Fruit fly (Drosophila melanogaster) whole organism, embryonic: Measurements from ENCODE around the gene gukh.
A peak's percentile ranks its signal among the peaks of the same experiment; 100 is the strongest.

Source experiments
- Abd-B ChIP-seq: fragments of 200-800 bp; sonication (Bioruptor generic); optimal IDR thresholded peaks from 2 replicates; lab custom pipeline; 2018; ENCODE audit warnings: missing biosample characterization, mild to moderate bottlenecking, missing genetic modification characterization, moderate library complexity
- Bdp1 ChIP-seq: fragments of 200-800 bp; sonication (Bioruptor generic); optimal IDR thresholded peaks from 3 replicates; lab custom pipeline; 2016; ENCODE audit warnings: missing biosample characterization, missing genetic modification characterization
- Blimp-1 ChIP-seq: fragments of 200-800 bp; sonication (Bioruptor generic); optimal IDR thresholded peaks from 3 replicates; lab custom pipeline; 2018; ENCODE audit warnings: missing biosample characterization, missing genetic modification characterization, mild to moderate bottlenecking, moderate library complexity, missing genetic modification reagents
- CG10147 ChIP-seq: fragments of 200-800 bp; sonication (Bioruptor generic); optimal IDR thresholded peaks from 2 replicates; lab custom pipeline; 2019; ENCODE audit warnings: missing biosample characterization, mild to moderate bottlenecking, missing genetic modification characterization, moderate library complexity
- CG10267 ChIP-seq: fragments of 200-800 bp; sonication (Bioruptor generic); optimal IDR thresholded peaks from 2 replicates; lab custom pipeline; 2018; ENCODE audit warnings: missing biosample characterization, mild to moderate bottlenecking, missing genetic modification characterization, moderate library complexity
- CG10321 ChIP-seq: fragments of 200-800 bp; sonication (Bioruptor generic); IDR thresholded peaks from 2 replicates; pipeline ENCODE4 v1.3.6; 2022; ENCODE audit warnings: missing biosample characterization, missing genetic modification characterization
- CG10366 ChIP-seq: fragments of 200-800 bp; sonication (Bioruptor generic); IDR thresholded peaks from 2 replicates; pipeline ENCODE4 v1.3.6; 2022; ENCODE audit warnings: missing biosample characterization, missing genetic modification characterization
- CG11093 ChIP-seq: fragments of 200-800 bp; sonication (Bioruptor generic); IDR thresholded peaks from 3 replicates; pipeline ENCODE4 v1.3.6; 2022; ENCODE audit warnings: missing biosample characterization, missing genetic modification characterization
- CG1233 ChIP-seq: fragments of 200-800 bp; sonication (Bioruptor generic); optimal IDR thresholded peaks from 4 replicates; lab custom pipeline; 2018; ENCODE audit warnings: missing biosample characterization, mild to moderate bottlenecking, missing genetic modification characterization
- CG12659 ChIP-seq: fragments of 200-800 bp; sonication (Bioruptor generic); optimal IDR thresholded peaks from 3 replicates; lab custom pipeline; 2017; ENCODE audit warnings: mild to moderate bottlenecking, missing biosample characterization, missing genetic modification reagents, missing genetic modification characterization
- CG15011 ChIP-seq: fragments of 200-800 bp; sonication (Bioruptor generic); optimal IDR thresholded peaks from 3 replicates; lab custom pipeline; 2018; ENCODE audit warnings: missing biosample characterization, mild to moderate bottlenecking, missing genetic modification characterization
- CG15269 ChIP-seq: fragments of 200-800 bp; sonication (Bioruptor generic); optimal IDR thresholded peaks from 2 replicates; lab custom pipeline; 2018; ENCODE audit warnings: missing biosample characterization, mild to moderate bottlenecking, missing genetic modification characterization, moderate library complexity
- CG15601 ChIP-seq: fragments of 200-800 bp; sonication (Bioruptor generic); optimal IDR thresholded peaks from 3 replicates; lab custom pipeline; 2019; ENCODE audit warnings: missing biosample characterization, mild to moderate bottlenecking, missing genetic modification characterization, moderate library complexity
- CG1603 ChIP-seq: fragments of 200-800 bp; sonication (Bioruptor generic); optimal IDR thresholded peaks from 2 replicates; lab custom pipeline; 2019; ENCODE audit warnings: missing biosample characterization, mild to moderate bottlenecking, missing genetic modification characterization, moderate library complexity
- CG16813 ChIP-seq: fragments of 200-800 bp; sonication (Bioruptor generic); IDR thresholded peaks from 3 replicates; pipeline ENCODE4 v1.3.6; 2022; ENCODE audit warnings: missing biosample characterization, missing genetic modification characterization; ENCODE audit not compliant: partially characterized antibody
- CG17568 ChIP-seq: fragments of 200-800 bp; sonication (Bioruptor generic); optimal IDR thresholded peaks from 2 replicates; lab custom pipeline; 2018; ENCODE audit warnings: missing biosample characterization, mild to moderate bottlenecking, missing genetic modification characterization, moderate library complexity
- CG3163 ChIP-seq: fragments of 200-800 bp; sonication (Bioruptor generic); optimal IDR thresholded peaks from 3 replicates; lab custom pipeline; 2016; ENCODE audit warnings: missing biosample characterization, missing genetic modification characterization
- CG32532 ChIP-seq: fragments of 200-800 bp; sonication (Bioruptor generic); IDR thresholded peaks from 2 replicates; pipeline ENCODE4 v1.3.6; 2022; ENCODE audit warnings: missing biosample characterization, missing genetic modification characterization
- CG4730 ChIP-seq: fragments of 200-800 bp; sonication (Bioruptor generic); IDR thresholded peaks from 2 replicates; pipeline ENCODE4 v1.3.6; 2022; ENCODE audit warnings: missing biosample characterization, missing genetic modification characterization
- CG7928 ChIP-seq: fragments of 200-800 bp; sonication (Bioruptor generic); optimal IDR thresholded peaks from 2 replicates; lab custom pipeline; 2017; ENCODE audit warnings: missing biosample characterization, mild to moderate bottlenecking, missing genetic modification characterization
- CG8924 ChIP-seq: fragments of 200-800 bp; optimal IDR thresholded peaks from 3 replicates; lab custom pipeline; 2019; ENCODE audit warnings: missing biosample characterization, mild to moderate bottlenecking, missing genetic modification characterization, moderate library complexity
- Dbx ChIP-seq: fragments of 200-800 bp; sonication (Bioruptor generic); IDR thresholded peaks from 3 replicates; pipeline ENCODE4 v1.3.6; 2022; ENCODE audit warnings: missing biosample characterization, missing genetic modification characterization
- Fer1 ChIP-seq: fragments of 200-800 bp; sonication (Bioruptor generic); optimal IDR thresholded peaks from 2 replicates; lab custom pipeline; 2017; ENCODE audit warnings: missing biosample characterization, mild to moderate bottlenecking, missing genetic modification characterization
- GATAe ChIP-seq: fragments of 200-800 bp; sonication (Bioruptor generic); conservative IDR thresholded peaks from 2 replicates; pipeline ENCODE4 v1.3.6; 2022; ENCODE audit warnings: missing biosample characterization, missing genetic modification characterization
- Lim3 ChIP-seq: fragments of 200-800 bp; sonication (Bioruptor generic); IDR thresholded peaks from 2 replicates; pipeline ENCODE4 v1.3.6; 2022; ENCODE audit warnings: missing biosample characterization, missing genetic modification characterization
- MBD-R2 ChIP-seq: fragments of 200-800 bp; sonication (Bioruptor generic); IDR thresholded peaks from 2 replicates; pipeline ENCODE4 v1.3.6; 2022; ENCODE audit warnings: missing biosample characterization, missing genetic modification characterization
- Med ChIP-seq: fragments of 200-800 bp; sonication (Bioruptor generic); peaks from one replicate; lab custom pipeline; 2016; ENCODE audit warnings: missing biosample characterization, missing genetic modification characterization, mild to moderate bottlenecking, inconsistent platforms, moderate library complexity
- Mes4 ChIP-seq: fragments of 200-800 bp; sonication (Bioruptor generic); optimal IDR thresholded peaks from 2 replicates; lab custom pipeline; 2016; ENCODE audit warnings: missing biosample characterization, missing genetic modification characterization
- NFAT ChIP-seq: fragments of 200-800 bp; sonication (Bioruptor generic); IDR thresholded peaks from 2 replicates; pipeline ENCODE4 v1.3.6; 2022; ENCODE audit warnings: missing biosample characterization, missing genetic modification characterization
- Side ChIP-seq: fragments of 200-800 bp; sonication (Bioruptor generic); optimal IDR thresholded peaks from 2 replicates; lab custom pipeline; 2016; ENCODE audit warnings: missing biosample characterization, missing genetic modification characterization
- Vsx1 ChIP-seq: fragments of 200-800 bp; sonication (Bioruptor generic); optimal IDR thresholded peaks from 2 replicates; lab custom pipeline; 2017; ENCODE audit warnings: missing biosample characterization, mild to moderate bottlenecking, missing genetic modification characterization, missing genetic modification reagents
- ab ChIP-seq: fragments of 200-800 bp; sonication (Bioruptor generic); optimal IDR thresholded peaks from 2 replicates; lab custom pipeline; 2016; ENCODE audit warnings: missing biosample characterization, missing genetic modification characterization
- abd-A ChIP-seq: fragments of 200-800 bp; sonication (Bioruptor generic); optimal IDR thresholded peaks from 3 replicates; lab custom pipeline; 2019; ENCODE audit warnings: missing biosample characterization, mild to moderate bottlenecking, missing genetic modification characterization, moderate library complexity
- ash1 ChIP-seq: fragments of 200-800 bp; sonication (Bioruptor generic); optimal IDR thresholded peaks from 2 replicates; lab custom pipeline; 2018; ENCODE audit warnings: missing biosample characterization, mild to moderate bottlenecking, missing genetic modification characterization
- bigmax ChIP-seq: fragments of 200-800 bp; sonication (Bioruptor generic); optimal IDR thresholded peaks from 2 replicates; lab custom pipeline; 2018; ENCODE audit warnings: missing biosample characterization, mild to moderate bottlenecking, missing genetic modification characterization
- cwo ChIP-seq: fragments of 200-800 bp; sonication (Bioruptor generic); optimal IDR thresholded peaks from 3 replicates; lab custom pipeline; 2017; ENCODE audit warnings: missing biosample characterization, missing genetic modification characterization, mild to moderate bottlenecking, moderate library complexity, missing genetic modification reagents
- nom ChIP-seq: fragments of 200-800 bp; sonication (Bioruptor generic); optimal IDR thresholded peaks from 2 replicates; lab custom pipeline; 2017; ENCODE audit warnings: missing biosample characterization, missing genetic modification characterization, mild to moderate bottlenecking, moderate library complexity, missing genetic modification reagents
- pfk ChIP-seq: fragments of 200-800 bp; sonication (Bioruptor generic); optimal IDR thresholded peaks from 2 replicates; lab custom pipeline; 2018; ENCODE audit warnings: missing biosample characterization, mild to moderate bottlenecking, missing genetic modification characterization, moderate library complexity
- rib ChIP-seq: fragments of 200-800 bp; sonication (Bioruptor generic); IDR thresholded peaks from 2 replicates; pipeline ENCODE4 v1.3.6; 2022; ENCODE audit warnings: missing biosample characterization, missing genetic modification characterization
- row ChIP-seq: fragments of 200-800 bp; sonication (Bioruptor generic); IDR thresholded peaks from 3 replicates; pipeline ENCODE4 v1.3.6; 2022; ENCODE audit warnings: missing biosample characterization, missing genetic modification characterization
- salm ChIP-seq: fragments of 200-800 bp; sonication (Bioruptor generic); optimal IDR thresholded peaks from 2 replicates; lab custom pipeline; 2018; ENCODE audit warnings: missing biosample characterization, mild to moderate bottlenecking, missing genetic modification characterization
- sens ChIP-seq: fragments of 200-800 bp; sonication (Bioruptor generic); peaks from one replicate; lab custom pipeline; 2016; ENCODE audit warnings: missing biosample characterization, missing genetic modification characterization
- sens-2 ChIP-seq: fragments of 200-800 bp; sonication (Bioruptor generic); IDR thresholded peaks from 2 replicates; pipeline ENCODE4 v1.3.6; 2022; ENCODE audit warnings: missing biosample characterization, missing genetic modification characterization
- shn ChIP-seq: fragments of 200-800 bp; sonication (Bioruptor generic); optimal IDR thresholded peaks from 3 replicates; lab custom pipeline; 2016; ENCODE audit warnings: missing biosample characterization, missing genetic modification characterization
- slbo ChIP-seq: fragments of 200-800 bp; sonication (Bioruptor generic); IDR thresholded peaks from 2 replicates; pipeline ENCODE4 v1.3.6; 2022; ENCODE audit warnings: missing biosample characterization, missing genetic modification characterization
- so ChIP-seq: fragments of 200-800 bp; sonication (Bioruptor generic); IDR thresholded peaks from 3 replicates; pipeline ENCODE4 v1.3.6; 2022; ENCODE audit warnings: missing biosample characterization, missing genetic modification characterization
- sqz ChIP-seq: fragments of 200-800 bp; sonication (Bioruptor generic); optimal IDR thresholded peaks from 3 replicates; lab custom pipeline; 2018; ENCODE audit warnings: missing biosample characterization, mild to moderate bottlenecking, missing genetic modification characterization
- tgo ChIP-seq: fragments of 200-800 bp; sonication (Bioruptor generic); IDR thresholded peaks from 3 replicates; pipeline ENCODE4 v1.3.6; 2022; ENCODE audit warnings: missing biosample characterization, missing genetic modification characterization
- tup ChIP-seq: fragments of 200-800 bp; sonication (Bioruptor generic); optimal IDR thresholded peaks from 2 replicates; lab custom pipeline; 2016; ENCODE audit warnings: missing biosample characterization, mild to moderate bottlenecking, missing genetic modification characterization, moderate library complexity
- wek ChIP-seq: fragments of 200-800 bp; sonication (Bioruptor generic); optimal IDR thresholded peaks from 3 replicates; lab custom pipeline; 2018; ENCODE audit warnings: missing biosample characterization, mild to moderate bottlenecking, missing genetic modification characterization, moderate library complexity

Gene gukh

dm6 chr3R:18980863-18981536 lies 2.8 kb upstream of the gukh start, which contains the start of the genes dnk and Smu1 (continued):
- TF ChIP-seq sens (GFP tag; lab: Kevin White, UChicago) (peak; percentile 60), tup (GFP tag; lab: Kevin White, UChicago) (no peak), CG10366 (GFP tag; lab: Robert Waterston, UW) (no peak), so (no peak), sqz (GFP tag; lab: Kevin White, UChicago) (peak; percentile 65), MBD-R2 (GFP tag; lab: Robert Waterston, UW) (peak; percentile 66), CG16813 (GFP tag; lab: Robert Waterston, UW) (no peak; the same call in 2 of the 3 replicates), CG10147 (no peak), CG3163 (GFP tag; lab: Kevin White, UChicago) (no peak), CG17568 (no peak), salm (no peak), Side (GFP tag; lab: Kevin White, UChicago) (no peak), NFAT (GFP tag; lab: Robert Waterston, UW) (no peak), CG32532 (GFP tag; lab: Robert Waterston, UW) (no peak), abd-A (tag; lab: Kevin White, UChicago) (no peak), tgo (no peak), shn (GFP tag; lab: Kevin White, UChicago) (no peak), bigmax (no peak), CG10267 (tag; lab: Kevin White, UChicago) (peak; percentile 25), ash1 (GFP tag; lab: Kevin White, UChicago) (no peak), CG7928 (peak; percentile 90), CG11093 (no peak), Vsx1 (peak; percentile 20), Lim3 (GFP tag; lab: Robert Waterston, UW) (no peak), Abd-B (GFP tag; lab: Kevin White, UChicago) (no peak), CG15269 (no peak), CG4730 (GFP tag; lab: Robert Waterston, UW) (no peak)

- TF ChIP-seq row (GFP tag; lab: Robert Waterston, UW) (peak; percentile 40; the same call in 1 of the 3 replicates), CG1603 (no peak), CG8924 (tag; lab: Kevin White, UChicago) (peak; percentile 63), slbo (GFP tag; lab: Robert Waterston, UW) (peak; percentile 69), CG12659 (GFP tag; lab: Kevin White, UChicago) (peak; percentile 23), Fer1 (peak; percentile 63), ab (no peak), CG10321 (GFP tag; lab: Robert Waterston, UW) (no peak), CG10147 (peak; percentile 53), wek (GFP tag; lab: Kevin White, UChicago) (no peak), CG15601 (tag; lab: Kevin White, UChicago) (no peak), GATAe (GFP tag; lab: Robert Waterston, UW) (peak; percentile 68), Mes4 (no peak), sens-2 (GFP tag; lab: Robert Waterston, UW) (no peak), CG15011 (peak; percentile 22), nom (GFP tag; lab: Kevin White, UChicago) (no peak), Med (GFP tag; lab: Kevin White, UChicago) (peak; percentile 41), pfk (GFP tag; lab: Kevin White, UChicago) (no peak), cwo (peak; percentile 88), Dbx (peak; percentile 63; the same call in 1 of the 3 replicates), rib (GFP tag; lab: Robert Waterston, UW) (peak; percentile 78), Blimp-1 (GFP tag; lab: Kevin White, UChicago) (peak; percentile 11), CG1233 (GFP tag; lab: Kevin White, UChicago) (peak; percentile 45), Bdp1 (no peak)
Observed at dm6 chr3R:18985114-18985785, 1.4 kb downstream of the gukh start.
